Fruit fly (Drosophila melanogaster): Measurements from ENCODE around the gene Eig71Ek.

Eig71Ek gene

dm6 chr3L:15625676-15626414 lies 35.2 kb upstream of the Eig71Ek start:
- TF ChIP-seq pad (GFP tag; optimal IDR thresholded peaks at IDR 0.05) (peak; percentile 77), CG7045 (GFP tag; optimal IDR thresholded peaks at IDR 0.05) (peak; percentile 86), CG7101 (tag; optimal IDR thresholded peaks at IDR 0.05) (peak; percentile 92), CG11617 (GFP tag; optimal IDR thresholded peaks at IDR 0.05) (peak; percentile 93), Mnt (GFP tag; optimal IDR thresholded peaks at IDR 0.05) (peak; percentile 51), kay (GFP tag; ENCODE audit: borderline replicate concordance) (peak; percentile 75), toe (GFP tag; optimal IDR thresholded peaks at IDR 0.05) (peak; percentile 47), ovo (GFP tag; optimal IDR thresholded peaks at IDR 0.05) (peak; percentile 57), CG5204 (GFP tag; optimal IDR thresholded peaks at IDR 0.05) (peak; percentile 82), tj (GFP tag; optimal IDR thresholded peaks at IDR 0.05) (peak; percentile 65), cnc (optimal IDR thresholded peaks at IDR 0.05) (no peak), CG1620 (GFP tag; optimal IDR thresholded peaks at IDR 0.05) (peak; percentile 52), Hr96 (GFP tag; optimal IDR thresholded peaks at IDR 0.05) (peak; percentile 22), Crg-1 (GFP tag; optimal IDR thresholded peaks at IDR 0.05) (no peak), bab1 (GFP tag; optimal IDR thresholded peaks at IDR 0.05) (peak; percentile 95), Clk (GFP tag; optimal IDR thresholded peaks at IDR 0.05) (peak; percentile 52), CG12768 (GFP tag; optimal IDR thresholded peaks at IDR 0.05) (peak; percentile 75), cic (GFP tag; optimal IDR thresholded peaks at IDR 0.05) (no peak), CG33017 (tag; optimal IDR thresholded peaks at IDR 0.05) (peak; percentile 93), CG14711 (tag; optimal IDR thresholded peaks at IDR 0.05) (peak; percentile 88)

dm6 chr3L:15627295-15627694 lies 33.8 kb upstream of the Eig71Ek start:
- no peak for TF ChIP-seq CG11617 (GFP tag; optimal IDR thresholded peaks at IDR 0.05)
- no peak for TF ChIP-seq cic (GFP tag; optimal IDR thresholded peaks at IDR 0.05)
- TF ChIP-seq kay (GFP tag; ENCODE audit: borderline replicate concordance) = peak; percentile 61
- TF ChIP-seq CG7045 (GFP tag; optimal IDR thresholded peaks at IDR 0.05) = no peak
- no peak for TF ChIP-seq Clk (GFP tag; optimal IDR thresholded peaks at IDR 0.05)
- TF ChIP-seq bab1 (GFP tag; optimal IDR thresholded peaks at IDR 0.05) = no peak
- no peak for TF ChIP-seq CG5204 (GFP tag; optimal IDR thresholded peaks at IDR 0.05)
- TF ChIP-seq tj (GFP tag; optimal IDR thresholded peaks at IDR 0.05) = no peak

DNA sequence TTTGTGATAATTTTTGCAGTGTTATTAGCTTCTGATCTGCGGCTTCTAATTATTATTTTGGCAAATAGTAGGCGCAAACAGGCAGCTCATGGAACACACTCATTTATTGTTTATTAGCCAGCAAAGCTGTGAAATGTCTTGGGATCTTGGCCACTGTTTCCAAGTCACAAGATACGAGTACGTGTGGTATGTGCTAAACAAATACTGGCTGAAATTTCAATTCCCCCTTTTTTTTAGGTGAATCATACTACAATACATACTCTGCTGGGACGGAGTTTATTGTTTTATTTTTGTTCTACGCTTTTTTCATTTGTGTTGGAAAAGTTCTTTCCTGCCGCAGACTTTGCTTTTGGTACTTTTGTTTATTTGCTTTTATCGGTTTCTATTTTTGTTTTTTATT lies 30.0 kb upstream of the Eig71Ek start:
- TF ChIP-seq CG14711 (tag; optimal IDR thresholded peaks at IDR 0.05) (no peak), Clk (GFP tag; optimal IDR thresholded peaks at IDR 0.05) (no peak), bab1 (GFP tag; optimal IDR thresholded peaks at IDR 0.05) (no peak), Crg-1 (GFP tag; optimal IDR thresholded peaks at IDR 0.05) (no peak), cnc (optimal IDR thresholded peaks at IDR 0.05) (no peak), pad (GFP tag; optimal IDR thresholded peaks at IDR 0.05) (no peak), CG12768 (GFP tag; optimal IDR thresholded peaks at IDR 0.05) (no peak), cic (GFP tag; optimal IDR thresholded peaks at IDR 0.05) (no peak), CG7045 (GFP tag; optimal IDR thresholded peaks at IDR 0.05) (no peak), Hr96 (GFP tag; optimal IDR thresholded peaks at IDR 0.05) (no peak), Mnt (GFP tag; optimal IDR thresholded peaks at IDR 0.05) (no peak), ovo (GFP tag; optimal IDR thresholded peaks at IDR 0.05) (no peak), CG1620 (GFP tag; optimal IDR thresholded peaks at IDR 0.05) (no peak), tj (GFP tag; optimal IDR thresholded peaks at IDR 0.05) (no peak), CG7101 (tag; optimal IDR thresholded peaks at IDR 0.05) (no peak), CG11617 (GFP tag; optimal IDR thresholded peaks at IDR 0.05) (no peak)

DNA sequence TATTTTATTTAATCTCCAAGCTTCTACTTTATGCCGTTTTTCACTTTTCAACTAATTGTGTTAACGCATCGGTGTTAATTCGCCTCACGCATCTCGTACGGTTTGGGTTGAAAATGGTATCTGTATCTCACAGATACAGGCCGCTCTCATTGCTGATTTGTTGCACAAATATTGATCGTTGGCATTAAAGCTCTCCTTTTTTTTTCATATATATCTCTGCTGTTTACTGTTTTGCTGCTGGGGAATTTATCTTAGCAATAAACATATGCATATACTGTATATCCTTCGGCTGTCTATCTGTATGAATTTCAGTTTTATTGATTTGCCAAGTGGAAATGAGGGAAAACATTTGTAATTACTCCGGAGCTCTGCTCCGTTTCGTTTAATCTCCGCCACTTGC lies 28.4 kb upstream of the Eig71Ek start:
- TF ChIP-seq CG7101 (tag; optimal IDR thresholded peaks at IDR 0.05) (peak; percentile 5), kay (GFP tag; ENCODE audit: borderline replicate concordance) (peak; percentile 23), CG5204 (GFP tag; optimal IDR thresholded peaks at IDR 0.05) (no peak), CG14711 (tag; optimal IDR thresholded peaks at IDR 0.05) (no peak)

DNA sequence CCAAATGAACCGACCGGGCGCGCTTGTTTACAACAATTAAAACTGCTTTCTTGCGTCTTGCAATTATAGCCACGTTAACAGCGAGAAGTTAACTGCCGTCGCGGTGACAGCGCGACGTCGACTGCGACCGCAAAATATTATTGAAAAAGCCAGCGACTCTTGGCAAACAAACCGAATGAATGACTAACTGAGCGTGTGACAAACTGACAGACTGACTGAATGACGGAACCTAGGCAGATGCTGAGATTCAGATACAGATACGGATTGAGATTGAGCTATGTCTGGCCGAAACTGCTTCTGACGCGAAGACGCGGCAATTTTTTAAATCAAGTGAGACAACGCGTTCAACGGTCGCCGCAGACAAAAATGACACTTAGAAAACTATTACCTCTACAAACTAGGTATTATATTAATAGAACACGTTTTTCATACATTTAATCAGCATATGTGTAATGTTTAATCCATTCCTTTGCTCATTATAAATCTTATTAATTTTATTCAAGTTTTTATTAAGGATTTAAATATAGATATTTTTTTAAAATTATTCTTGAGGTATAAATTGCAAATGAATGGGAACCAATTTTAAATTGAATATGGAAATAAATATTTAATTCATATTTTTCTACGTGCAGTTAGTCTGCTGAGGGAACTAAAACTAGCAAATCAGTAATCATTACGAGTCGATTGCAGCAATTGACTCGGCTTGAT lies 26.5 kb upstream of the Eig71Ek start:
- TF ChIP-seq cnc (optimal IDR thresholded peaks at IDR 0.05) (no peak), CG7045 (GFP tag; optimal IDR thresholded peaks at IDR 0.05) (peak; percentile 13), Hr96 (GFP tag; optimal IDR thresholded peaks at IDR 0.05) (no peak), Mnt (GFP tag; optimal IDR thresholded peaks at IDR 0.05) (no peak), Crg-1 (GFP tag; optimal IDR thresholded peaks at IDR 0.05) (no peak), pad (GFP tag; optimal IDR thresholded peaks at IDR 0.05) (no peak), CG12768 (GFP tag; optimal IDR thresholded peaks at IDR 0.05) (peak; percentile 10), tj (GFP tag; optimal IDR thresholded peaks at IDR 0.05) (no peak), CG33017 (tag; optimal IDR thresholded peaks at IDR 0.05) (peak; percentile 78), Clk (GFP tag; optimal IDR thresholded peaks at IDR 0.05) (no peak), ovo (GFP tag; optimal IDR thresholded peaks at IDR 0.05) (no peak), CG1620 (GFP tag; optimal IDR thresholded peaks at IDR 0.05) (no peak), bab1 (GFP tag; optimal IDR thresholded peaks at IDR 0.05) (no peak), CG5204 (GFP tag; optimal IDR thresholded peaks at IDR 0.05) (peak; percentile 1), kay (GFP tag; ENCODE audit: borderline replicate concordance) (no peak), cic (GFP tag; optimal IDR thresholded peaks at IDR 0.05) (peak; percentile 28), CG11617 (GFP tag; optimal IDR thresholded peaks at IDR 0.05) (peak; percentile 25), CG7101 (tag; optimal IDR thresholded peaks at IDR 0.05) (peak; percentile 72), CG14711 (tag; optimal IDR thresholded peaks at IDR 0.05) (peak; percentile 62), toe (GFP tag; optimal IDR thresholded peaks at IDR 0.05) (no peak)

DNA sequence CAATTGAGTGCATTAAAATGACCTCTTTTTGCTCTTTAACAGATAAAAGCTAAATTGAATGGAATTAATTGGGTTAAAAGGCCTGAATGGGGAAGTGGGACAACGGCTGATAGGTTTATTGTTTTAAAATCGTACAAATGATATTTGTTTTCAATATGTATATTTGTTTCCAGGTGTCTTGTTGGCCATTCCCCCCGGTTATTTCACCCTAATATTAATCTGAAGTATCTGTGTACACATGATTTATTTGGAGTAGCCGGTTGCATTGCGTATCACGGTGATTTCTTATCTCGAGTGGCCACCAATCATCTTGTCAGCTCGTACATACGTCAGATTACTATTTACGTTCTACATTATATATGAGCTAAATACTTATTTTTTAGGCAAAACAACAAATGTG lies 24.7 kb upstream of the Eig71Ek start:
- no peak for TF ChIP-seq kay (GFP tag; ENCODE audit: borderline replicate concordance)
- no peak for TF ChIP-seq Crg-1 (GFP tag; optimal IDR thresholded peaks at IDR 0.05)
- TF ChIP-seq CG1620 (GFP tag; optimal IDR thresholded peaks at IDR 0.05) = no peak
- peak; percentile 12 for TF ChIP-seq CG33017 (tag; optimal IDR thresholded peaks at IDR 0.05)
- TF ChIP-seq cic (GFP tag; optimal IDR thresholded peaks at IDR 0.05) = peak; percentile 69
- no peak for TF ChIP-seq Mnt (GFP tag; optimal IDR thresholded peaks at IDR 0.05)
